Fruit fly (Drosophila melanogaster): ENCODE measurements around the gene CG11089.

DNA sequence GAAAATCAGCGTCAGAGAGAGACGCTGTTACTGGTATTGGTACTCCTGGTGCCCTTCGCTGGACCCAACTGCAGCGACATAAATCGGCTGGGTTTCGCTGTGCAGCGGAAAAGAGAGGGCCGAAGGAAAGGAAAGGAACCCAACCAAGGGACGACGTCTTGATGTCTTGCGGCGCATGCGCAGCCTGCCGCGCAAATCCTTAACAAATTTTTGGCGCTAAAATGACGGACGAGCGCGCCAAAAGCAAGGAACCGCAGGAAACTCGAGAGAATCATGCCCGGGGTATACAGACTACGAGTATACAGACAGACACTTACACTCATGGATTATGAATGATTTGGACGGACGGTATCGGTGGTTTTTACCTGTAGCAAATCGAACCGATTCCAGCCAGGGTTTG, 9.9 kb upstream of the CG11089 start:
- TF ChIP-seq fru (GFP tag; optimal IDR thresholded peaks at IDR 0.05) (no peak), CG32264 (GFP tag; optimal IDR thresholded peaks at IDR 0.05) (no peak), h (GFP tag; optimal IDR thresholded peaks at IDR 0.05) (no peak), Hr78 (GFP tag; optimal IDR thresholded peaks at IDR 0.05) (no peak), Rel (GFP tag; optimal IDR thresholded peaks at IDR 0.05) (no peak), Rel (tag; optimal IDR thresholded peaks at IDR 0.05) (no peak), psq (GFP tag; optimal IDR thresholded peaks at IDR 0.05) (no peak), lola (GFP tag; optimal IDR thresholded peaks at IDR 0.05) (no peak)
